Worm (Caenorhabditis elegans) whole organism, L3 larva: Measurements from ENCODE around the gene fard-1.

Source experiments
- R02D3.7 ChIP-seq: fragments of 150-350 bp; optimal IDR thresholded peaks from 2 replicates; lab custom pipeline; 2014; ENCODE audit warnings: missing biosample characterization, missing genetic modification characterization
- ceh-28 ChIP-seq: fragments of 150-350 bp; optimal IDR thresholded peaks from 2 replicates; lab custom pipeline; 2014; ENCODE audit warnings: missing biosample characterization, missing genetic modification reagents, missing genetic modification characterization
- elt-1 ChIP-seq: fragments of 150-350 bp; optimal IDR thresholded peaks from 2 replicates; lab custom pipeline; 2014; ENCODE audit warnings: missing biosample characterization, missing genetic modification characterization
- elt-3 ChIP-seq, 3 experiments: fragments of 150-350 bp in 1 of 3; sonication (generic microtip) in 2 of 3; optimal IDR thresholded peaks; 2 replicates in 2 of 3; 4 replicates in 1 of 3; lab custom pipeline; 2014 to 2017; ENCODE audit warnings: missing biosample characterization in 3 of 3, missing genetic modification characterization in 3 of 3
- fkh-10 ChIP-seq: sonication (generic microtip); optimal IDR thresholded peaks from 2 replicates; lab custom pipeline; 2017; ENCODE audit warnings: missing biosample characterization, missing genetic modification reagents, missing genetic modification characterization
- fkh-2 ChIP-seq: fragments of 150-350 bp; optimal IDR thresholded peaks from 2 replicates; lab custom pipeline; 2014; ENCODE audit warnings: missing biosample characterization, missing genetic modification reagents, missing genetic modification characterization
- fos-1 ChIP-seq: fragments of 150-350 bp; optimal IDR thresholded peaks from 2 replicates; lab custom pipeline; 2014; ENCODE audit warnings: missing biosample characterization, missing genetic modification characterization
- hmg-11 ChIP-seq: sonication (generic microtip); optimal IDR thresholded peaks from 2 replicates; lab custom pipeline; 2016; ENCODE audit warnings: missing genetic modification characterization, missing compliant biosample characterization
- jun-1 ChIP-seq: fragments of 150-350 bp; optimal IDR thresholded peaks from 2 replicates; lab custom pipeline; 2014; ENCODE audit warnings: missing biosample characterization, missing genetic modification reagents, missing genetic modification characterization
- lin-39 ChIP-seq: fragments of 150-350 bp; optimal IDR thresholded peaks from 2 replicates; lab custom pipeline; 2018; ENCODE audit warnings: missing biosample characterization, missing genetic modification reagents, missing genetic modification characterization
- lsy-12 ChIP-seq: sonication (generic microtip); optimal IDR thresholded peaks from 2 replicates; lab custom pipeline; 2016; ENCODE audit warnings: mild to moderate bottlenecking, missing genetic modification characterization, missing compliant biosample characterization
- mdl-1 ChIP-seq: fragments of 150-350 bp; optimal IDR thresholded peaks from 2 replicates; lab custom pipeline; 2014; ENCODE audit warnings: missing biosample characterization, missing genetic modification characterization
- nfya-1 ChIP-seq: sonication (generic microtip); optimal IDR thresholded peaks from 2 replicates; lab custom pipeline; 2017; ENCODE audit warnings: missing genetic modification characterization, mild to moderate bottlenecking, missing compliant biosample characterization, antibody characterized with exemption, moderate library complexity; ENCODE audit not compliant: insufficient read depth
- nhr-23 ChIP-seq: fragments of 150-350 bp; optimal IDR thresholded peaks from 2 replicates; lab custom pipeline; 2014; ENCODE audit warnings: missing biosample characterization, missing genetic modification reagents, missing genetic modification characterization
- nhr-28 ChIP-seq: fragments of 150-350 bp; optimal IDR thresholded peaks from 2 replicates; lab custom pipeline; 2014; ENCODE audit warnings: missing biosample characterization, missing genetic modification characterization
- nhr-43 ChIP-seq: sonication (generic microtip); optimal IDR thresholded peaks from 2 replicates; lab custom pipeline; 2016; ENCODE audit warnings: mild to moderate bottlenecking, missing genetic modification characterization, missing compliant biosample characterization; ENCODE audit not compliant: poor library complexity, severe bottlenecking
- nhr-77 ChIP-seq: fragments of 150-350 bp; optimal IDR thresholded peaks from 2 replicates; lab custom pipeline; 2014; ENCODE audit warnings: missing biosample characterization, missing genetic modification characterization
- pha-4 ChIP-seq: fragments of 150-350 bp; optimal IDR thresholded peaks from 2 replicates; lab custom pipeline; 2014; ENCODE audit warnings: missing biosample characterization, missing genetic modification reagents, missing genetic modification characterization
- snpc-4 ChIP-seq: fragments of 150-350 bp; optimal IDR thresholded peaks from 2 replicates; lab custom pipeline; 2014; ENCODE audit warnings: missing biosample characterization, missing genetic modification characterization
- tbx-2 ChIP-seq: sonication (generic microtip); optimal IDR thresholded peaks from 2 replicates; lab custom pipeline; 2016; ENCODE audit warnings: mild to moderate bottlenecking, missing genetic modification characterization, missing compliant biosample characterization

The fard-1 gene

DNA sequence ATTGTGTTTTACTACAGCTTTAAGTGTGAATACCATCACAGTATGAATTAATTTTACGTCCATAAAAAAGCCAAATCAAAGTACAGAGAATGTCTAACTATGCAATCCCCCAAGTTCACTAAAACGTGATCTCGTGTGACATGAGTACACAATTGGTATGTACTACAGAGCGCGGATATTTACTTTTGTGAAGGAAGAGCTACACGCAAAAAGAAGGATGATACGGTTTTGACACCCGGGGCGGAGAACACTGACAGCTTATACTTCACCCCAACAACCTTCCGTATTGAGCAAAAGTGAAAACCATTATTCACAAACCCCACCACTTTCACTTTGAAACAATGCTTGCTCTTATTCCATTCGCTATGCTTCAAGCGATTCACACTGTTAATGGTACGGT lies 48.6 kb downstream of the fard-1 start, which contains the start of gene nspg-5:
TSS of gene nspg-5 (plus strand) at position 301 of the 400 bp plus-strand sequence.
- no peak for TF ChIP-seq lin-39
- TF ChIP-seq fkh-2, result no peak
- TF ChIP-seq pha-4 (tag; lab: Kevin White, UChicago), result peak; percentile 28

DNA sequence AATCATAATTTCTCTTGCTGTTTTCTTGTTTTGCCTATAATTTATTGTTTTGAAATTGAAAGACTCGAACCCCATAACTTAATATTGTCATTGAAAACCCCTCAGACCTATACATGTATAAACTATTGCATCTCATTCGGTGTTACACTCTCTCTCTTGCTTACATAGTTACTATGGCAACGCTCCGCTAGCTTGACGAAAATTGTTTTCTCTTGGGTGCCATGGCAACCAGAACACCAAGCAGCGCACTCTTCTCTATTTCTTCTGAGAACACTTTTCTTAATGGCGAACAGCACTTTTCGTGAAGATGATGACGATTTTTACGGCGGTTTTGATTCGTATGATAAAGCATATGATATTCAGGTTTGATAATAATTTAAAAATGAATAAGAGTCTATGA lies 50.8 kb downstream of the fard-1 start, which contains the start of gene osm-5:
TSS of gene osm-5 (plus strand) at position 268 of the 400 bp plus-strand sequence.
- TF ChIP-seq hmg-11 (tag; lab: Kevin White, UChicago) (no peak), fos-1 (tag; lab: Kevin White, UChicago) (no peak), elt-1 (no peak), nhr-28 (tag; lab: Kevin White, UChicago) (no peak), lsy-12 (no peak), fkh-10 (GFP tag; lab: Kevin White, UChicago) (no peak), nhr-43 (tag; lab: Kevin White, UChicago) (no peak), nhr-23 (no peak), nhr-77 (no peak), lin-39 (no peak), nfya-1 (tag; lab: Kevin White, UChicago) (no peak), mdl-1 (no peak), R02D3.7 (no peak), snpc-4 (tag; lab: Kevin White, UChicago) (no peak), elt-3 (tag; optimal IDR thresholded peaks at IDR 0.05; lab: Kevin White, UChicago) (no peak), tbx-2 (tag; lab: Kevin White, UChicago) (no peak), jun-1 (tag; lab: Kevin White, UChicago) (no peak), ceh-28 (tag; lab: Kevin White, UChicago) (no peak)
